Worm (Caenorhabditis elegans) whole organism, L4 larva: ENCODE results near the gene C50A2.7.

Source experiments
- D1046.2 ChIP-seq: fragments of 200-800 bp; sonication (Bioruptor generic); IDR thresholded peaks from 2 replicates; pipeline ENCODE4 v1.3.6; 2022; ENCODE audit warnings: missing genetic modification characterization, missing compliant biosample characterization
- F37D6.2 ChIP-seq: sonication (generic microtip); optimal IDR thresholded peaks from 2 replicates; lab custom pipeline; 2016; ENCODE audit warnings: mild to moderate bottlenecking, missing genetic modification characterization, missing compliant biosample characterization
- F49E8.2 ChIP-seq: sonication (generic microtip); optimal IDR thresholded peaks from 2 replicates; lab custom pipeline; 2016; ENCODE audit warnings: missing compliant biosample characterization, mild to moderate bottlenecking, missing genetic modification characterization, borderline replicate concordance
- T26A8.4 ChIP-seq: fragments of 200-800 bp; sonication (Bioruptor generic); IDR thresholded peaks from 2 replicates; pipeline ENCODE4 v1.3.6; 2022; ENCODE audit warnings: missing genetic modification characterization, missing compliant biosample characterization
- Y5F2A.4 ChIP-seq: fragments of 200-800 bp; sonication (Bioruptor generic); optimal IDR thresholded peaks from 2 replicates; lab custom pipeline; 2018; ENCODE audit warnings: mild to moderate bottlenecking, missing genetic modification characterization, missing compliant biosample characterization
- aha-1 ChIP-seq: fragments of 150-350 bp; peaks from one replicate; lab custom pipeline; 2014; ENCODE audit warnings: missing biosample characterization, missing genetic modification characterization
- ama-1 ChIP-seq: fragments of 150-350 bp; optimal IDR thresholded peaks from 2 replicates; lab custom pipeline; 2014; ENCODE audit warnings: inconsistent platforms, mixed read lengths
- ceh-28 ChIP-seq: fragments of 150-350 bp; optimal IDR thresholded peaks from 2 replicates; lab custom pipeline; 2014; ENCODE audit warnings: missing biosample characterization, missing genetic modification reagents, missing genetic modification characterization
- ces-1 ChIP-seq: fragments of 150-350 bp; sonication (generic microtip); optimal IDR thresholded peaks from 4 replicates; lab custom pipeline; 2014; ENCODE audit warnings: missing biosample characterization, missing genetic modification reagents, missing genetic modification characterization
- daf-16 ChIP-seq, 3 experiments: sonication (generic microtip); optimal IDR thresholded peaks; 2 replicates each; lab custom pipeline; 2016 to 2017; ENCODE audit warnings: missing genetic modification characterization in 3 of 3, missing genetic modification reagents in 3 of 3, mild to moderate bottlenecking in 2 of 3, missing compliant biosample characterization in 2 of 3, missing biosample characterization in 1 of 3, moderate library complexity in 1 of 3
- daf-19 ChIP-seq: fragments of 200-800 bp; sonication (Bioruptor generic); conservative IDR thresholded peaks from 2 replicates; pipeline ENCODE4 v1.3.6; 2022; ENCODE audit warnings: missing genetic modification characterization, missing compliant biosample characterization
- daf-8 ChIP-seq: fragments of 200-800 bp; sonication (Bioruptor generic); IDR thresholded peaks from 2 replicates; pipeline ENCODE4 v1.3.6; 2022; ENCODE audit warnings: missing genetic modification characterization, missing compliant biosample characterization
- dmd-6 ChIP-seq: fragments of 200-800 bp; sonication (Bioruptor generic); IDR thresholded peaks from 2 replicates; pipeline ENCODE4 v1.3.6; 2022; ENCODE audit warnings: missing genetic modification reagents, missing genetic modification characterization, missing compliant biosample characterization
- dmd-8 ChIP-seq: fragments of 200-800 bp; sonication (Bioruptor generic); IDR thresholded peaks from 2 replicates; pipeline ENCODE4 v1.3.6; 2022; ENCODE audit warnings: missing genetic modification characterization, missing compliant biosample characterization
- duxl-1 ChIP-seq: sonication (generic microtip); optimal IDR thresholded peaks from 2 replicates; lab custom pipeline; 2016; ENCODE audit warnings: mild to moderate bottlenecking, missing genetic modification characterization, moderate library complexity, missing compliant biosample characterization; ENCODE audit not compliant: poor library complexity
- gei-8 ChIP-seq: fragments of 200-800 bp; sonication (Bioruptor generic); optimal IDR thresholded peaks from 2 replicates; lab custom pipeline; 2018; ENCODE audit warnings: mild to moderate bottlenecking, missing genetic modification characterization, missing compliant biosample characterization
- hlh-30 ChIP-seq: sonication (generic microtip); optimal IDR thresholded peaks from 2 replicates; lab custom pipeline; 2017; ENCODE audit warnings: antibody characterized with exemption, mild to moderate bottlenecking, missing genetic modification characterization, missing compliant biosample characterization; ENCODE audit not compliant: insufficient read depth
- jun-1 ChIP-seq: fragments of 150-350 bp; optimal IDR thresholded peaks from 2 replicates; lab custom pipeline; 2014; ENCODE audit warnings: missing biosample characterization, missing genetic modification reagents, missing genetic modification characterization
- lin-13 ChIP-seq: fragments of 150-350 bp; optimal IDR thresholded peaks from 2 replicates; lab custom pipeline; 2014; ENCODE audit warnings: missing biosample characterization, missing genetic modification reagents, missing genetic modification characterization
- mdl-1 ChIP-seq, 2 experiments: fragments of 150-350 bp in 1 of 2; sonication (generic microtip) in 1 of 2; optimal IDR thresholded peaks; 2 replicates each; lab custom pipeline; 2014 to 2017; ENCODE audit warnings: missing biosample characterization in 2 of 2, missing genetic modification characterization in 2 of 2
- mep-1 ChIP-seq: fragments of 150-350 bp; sonication (generic microtip); optimal IDR thresholded peaks from 3 replicates; lab custom pipeline; 2014; ENCODE audit warnings: missing biosample characterization, missing genetic modification characterization
- mes-2 ChIP-seq: sonication (generic microtip); optimal IDR thresholded peaks from 2 replicates; lab custom pipeline; 2016; ENCODE audit warnings: missing genotype, mild to moderate bottlenecking, missing genetic modification characterization, missing compliant biosample characterization; ENCODE audit not compliant: poor library complexity, severe bottlenecking
- mxl-2 ChIP-seq: fragments of 200-800 bp; sonication (Bioruptor generic); conservative IDR thresholded peaks from 2 replicates; pipeline ENCODE4 v1.3.6; 2022; ENCODE audit warnings: missing genetic modification reagents, missing genetic modification characterization, missing compliant biosample characterization
- mxl-3 ChIP-seq: fragments of 200-800 bp; sonication (Bioruptor generic); optimal IDR thresholded peaks from 2 replicates; lab custom pipeline; 2018; ENCODE audit warnings: mild to moderate bottlenecking, missing genetic modification characterization, missing compliant biosample characterization
- nhr-102 ChIP-seq: sonication (generic microtip); optimal IDR thresholded peaks from 2 replicates; lab custom pipeline; 2016; ENCODE audit warnings: mild to moderate bottlenecking, missing genetic modification characterization, moderate library complexity, missing compliant biosample characterization
- nhr-11 ChIP-seq: fragments of 150-350 bp; optimal IDR thresholded peaks from 2 replicates; lab custom pipeline; 2014; ENCODE audit warnings: missing biosample characterization, missing genetic modification characterization
- nhr-25 ChIP-seq: sonication (generic microtip); optimal IDR thresholded peaks from 2 replicates; lab custom pipeline; 2017; ENCODE audit warnings: missing genetic modification characterization, mild to moderate bottlenecking, missing compliant biosample characterization, antibody characterized with exemption, moderate library complexity, borderline replicate concordance; ENCODE audit not compliant: insufficient read depth
- nhr-28 ChIP-seq: fragments of 150-350 bp; optimal IDR thresholded peaks from 2 replicates; lab custom pipeline; 2014; ENCODE audit warnings: missing biosample characterization, missing genetic modification characterization
- nhr-41 ChIP-seq: fragments of 200-800 bp; sonication (Bioruptor generic); IDR thresholded peaks from 2 replicates; pipeline ENCODE4 v1.3.6; 2022; ENCODE audit warnings: missing genetic modification reagents, missing genetic modification characterization, missing compliant biosample characterization
- nhr-42 ChIP-seq: fragments of 200-800 bp; sonication (Bioruptor generic); IDR thresholded peaks from 2 replicates; pipeline ENCODE4 v1.3.6; 2022; ENCODE audit warnings: missing genetic modification characterization, missing compliant biosample characterization
- nhr-77 ChIP-seq: fragments of 150-350 bp; optimal IDR thresholded peaks from 2 replicates; lab custom pipeline; 2014; ENCODE audit warnings: missing biosample characterization, missing genetic modification characterization
- pha-4 ChIP-seq, 2 experiments: fragments of 150-350 bp in 1 of 2; fragments of 200-800 bp in 1 of 2; sonication (Bioruptor generic) in 1 of 2; IDR thresholded peaks in 1 of 2; optimal IDR thresholded peaks in 1 of 2; 2 replicates each; pipeline versions ENCODE4 v1.3.6 to Lab custom; 2014 to 2022; ENCODE audit warnings: missing genetic modification characterization in 2 of 2, missing genetic modification reagents in 2 of 2, missing biosample characterization in 1 of 2, missing compliant biosample characterization in 1 of 2
- rbr-2 ChIP-seq: sonication (generic microtip); optimal IDR thresholded peaks from 2 replicates; lab custom pipeline; 2016; ENCODE audit warnings: missing genotype, missing genetic modification characterization, missing compliant biosample characterization
- snpc-4 ChIP-seq: fragments of 150-350 bp; optimal IDR thresholded peaks from 2 replicates; lab custom pipeline; 2014; ENCODE audit warnings: missing biosample characterization, missing genetic modification characterization
- spr-3 ChIP-seq: fragments of 200-800 bp; sonication (Bioruptor generic); optimal IDR thresholded peaks from 2 replicates; lab custom pipeline; 2018; ENCODE audit warnings: mild to moderate bottlenecking, missing genetic modification characterization, missing compliant biosample characterization
- unc-130 ChIP-seq: sonication (generic microtip); optimal IDR thresholded peaks from 2 replicates; lab custom pipeline; 2016; ENCODE audit warnings: missing genetic modification reagents, missing genetic modification characterization, missing compliant biosample characterization
- unc-62 ChIP-seq, 3 experiments: fragments of 150-350 bp in 1 of 3; sonication (generic microtip); optimal IDR thresholded peaks in 2 of 3; peaks in 1 of 3; 1 replicate in 1 of 3; 2 replicates in 2 of 3; lab custom pipeline; 2014 to 2017; ENCODE audit warnings: missing biosample characterization in 3 of 3, missing genetic modification characterization in 3 of 3, missing genetic modification reagents in 3 of 3, missing genotype in 1 of 3
- vab-7 ChIP-seq: fragments of 200-800 bp; sonication (Bioruptor generic); IDR thresholded peaks from 2 replicates; pipeline ENCODE4 v1.3.6; 2022; ENCODE audit warnings: missing genetic modification reagents, missing genetic modification characterization, missing compliant biosample characterization
- zfp-3 ChIP-seq: fragments of 200-800 bp; sonication (Bioruptor generic); conservative IDR thresholded peaks from 2 replicates; pipeline ENCODE4 v1.3.6; 2022; ENCODE audit warnings: missing genetic modification reagents, missing genetic modification characterization, missing compliant biosample characterization

C50A2.7 gene

DNA sequence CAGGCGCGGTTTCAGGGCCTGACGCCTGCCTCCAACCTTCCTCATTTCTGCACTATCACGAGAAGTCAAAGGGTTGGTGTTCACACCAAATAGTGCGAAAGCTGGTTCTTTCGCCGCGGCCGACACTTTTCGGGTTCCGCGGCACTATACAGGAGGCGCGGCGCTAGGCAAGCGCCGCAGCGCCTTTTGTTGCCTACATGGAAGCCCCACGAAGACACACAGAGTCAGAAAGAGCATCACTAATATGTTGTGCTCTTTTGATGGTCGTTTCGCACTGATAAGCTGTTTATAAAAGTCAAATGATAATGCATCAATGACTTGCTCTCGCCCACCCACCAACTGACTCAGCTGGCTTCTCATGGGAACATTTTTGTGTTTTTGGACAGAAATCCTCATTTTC lies 48.7 kb downstream of the C50A2.7 start (continued):
- TF ChIP-seq daf-16 (GFP tag; optimal IDR thresholded peaks at IDR 0.05; lab: Kevin White, UChicago) (no peak), daf-16 (tag; optimal IDR thresholded peaks at IDR 0.05; lab: Kevin White, UChicago) (peak; percentile 52), rbr-2 (tag; lab: Kevin White, UChicago) (no peak), ama-1 (lab: Kevin White, UChicago) (no peak), snpc-4 (tag; lab: Kevin White, UChicago) (no peak), jun-1 (tag; lab: Kevin White, UChicago) (no peak), dmd-6 (GFP tag; lab: Robert Waterston, UW) (peak; percentile 51), nhr-42 (GFP tag; lab: Robert Waterston, UW) (0 out of 2 replicates have a peak, but pooled peaks have one; percentile 24), nhr-28 (tag; lab: Kevin White, UChicago) (peak; percentile 55), lin-13 (GFP tag; lab: Kevin White, UChicago) (no peak), daf-19 (GFP tag; lab: Robert Waterston, UW) (no peak), mdl-1 (tag; optimal IDR thresholded peaks at IDR 0.05; lab: Kevin White, UChicago) (no peak), mxl-3 (GFP tag; lab: Kevin White, UChicago) (no peak), dmd-8 (no peak)
- TF ChIP-seq, all 104 proteins: peak for 10

DNA sequence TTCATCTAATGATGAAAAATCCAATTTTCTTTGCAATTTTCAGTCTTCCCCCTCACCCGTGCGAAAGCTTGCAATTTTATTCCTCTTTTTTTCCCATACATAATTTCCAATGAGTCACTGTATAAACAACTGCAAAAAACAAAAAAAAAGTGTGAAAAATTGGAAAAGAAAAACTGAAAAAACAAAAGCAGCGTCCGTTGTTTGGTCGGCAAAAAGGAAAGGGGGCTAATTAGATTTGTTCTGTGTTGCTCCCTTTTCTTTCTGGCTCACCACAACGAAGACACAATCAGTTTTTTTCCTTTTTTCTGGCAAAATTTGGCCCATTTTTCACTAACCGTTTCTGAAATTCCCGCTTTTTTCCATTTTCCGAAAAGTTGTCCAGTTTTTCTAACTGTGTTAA lies 49.1 kb downstream of the C50A2.7 start:
- no peak for TF ChIP-seq pha-4 (GFP tag; IDR thresholded peaks at IDR 0.05; lab: Robert Waterston, UW)
- no peak for TF ChIP-seq pha-4 (tag; optimal IDR thresholded peaks at IDR 0.05; lab: Kevin White, UChicago)
- no peak for TF ChIP-seq mxl-2 (GFP tag; lab: Robert Waterston, UW)
- TF ChIP-seq duxl-1 (tag; lab: Kevin White, UChicago) = no peak
- TF ChIP-seq spr-3 = no peak
- TF ChIP-seq unc-130 = no peak
- no peak for TF ChIP-seq daf-8 (GFP tag; lab: Robert Waterston, UW)
- no peak for TF ChIP-seq daf-16 (GFP tag; optimal IDR thresholded peaks at IDR 0.05; lab: Kevin White, UChicago)
- TF ChIP-seq daf-16 (tag; optimal IDR thresholded peaks at IDR 0.05; lab: Kevin White, UChicago) = no peak
- peak; percentile 76 for TF ChIP-seq ces-1 (GFP tag; lab: Kevin White, UChicago)

DNA sequence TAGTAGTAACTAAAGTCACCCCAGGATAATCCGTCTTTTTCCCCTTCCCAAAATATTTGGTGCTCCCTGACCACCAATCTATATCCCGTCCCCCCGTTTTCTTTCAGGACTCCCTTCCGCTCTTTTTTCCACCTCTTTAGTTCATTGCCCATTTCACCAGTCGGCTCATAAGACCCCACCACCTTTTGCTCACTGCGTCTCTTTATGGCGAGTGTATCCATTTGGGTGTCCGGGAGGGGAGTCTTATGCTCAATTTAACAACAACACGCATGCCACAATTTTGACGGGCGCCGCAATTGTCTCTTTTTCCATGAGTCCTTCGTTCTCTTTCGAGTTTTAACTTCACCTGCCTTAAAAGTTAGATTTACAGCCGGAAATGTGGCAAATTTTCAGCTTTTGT lies 50.0 kb downstream of the C50A2.7 start:
- TF ChIP-seq F49E8.2 (tag; lab: Kevin White, UChicago) (no peak), nhr-77 (tag; lab: Kevin White, UChicago) (no peak), dmd-6 (GFP tag; lab: Robert Waterston, UW) (no peak), nhr-25 (tag; lab: Kevin White, UChicago) (no peak), nhr-102 (tag; lab: Kevin White, UChicago) (no peak), mep-1 (tag; lab: Kevin White, UChicago) (peak; percentile 30), T26A8.4 (GFP tag; lab: Robert Waterston, UW) (no peak), Y5F2A.4 (GFP tag; lab: Kevin White, UChicago) (no peak), D1046.2 (GFP tag; lab: Robert Waterston, UW) (no peak), aha-1 (tag; lab: Kevin White, UChicago) (peak; percentile 15), mes-2 (tag; lab: Kevin White, UChicago) (peak; percentile 25), unc-62 (GFP tag; optimal IDR thresholded peaks at IDR 0.05 in 1 of 2; lab: Kevin White, UChicago) (peak in 1 of 2 experiments; percentile 45), unc-62 (tag; optimal IDR thresholded peaks at IDR 0.05; lab: Kevin White, UChicago) (no peak), pha-4 (GFP tag; IDR thresholded peaks at IDR 0.05; lab: Robert Waterston, UW) (no peak), pha-4 (tag; optimal IDR thresholded peaks at IDR 0.05; lab: Kevin White, UChicago) (no peak), nhr-41 (no peak), gei-8 (GFP tag; lab: Kevin White, UChicago) (no peak), hlh-30 (peak; percentile 80), nhr-11 (tag; lab: Kevin White, UChicago) (peak; percentile 6), rbr-2 (tag; lab: Kevin White, UChicago) (peak; percentile 19), ceh-28 (tag; lab: Kevin White, UChicago) (no peak), mdl-1 (tag; optimal IDR thresholded peaks at IDR 0.05; lab: Kevin White, UChicago) (peak in 1 of 2 experiments; percentile 9), F37D6.2 (tag; lab: Kevin White, UChicago) (no peak), zfp-3 (GFP tag; lab: Robert Waterston, UW) (no peak), vab-7 (no peak)
- TF ChIP-seq, all 104 proteins: peak for 8
